Fruit fly (Drosophila melanogaster): Measurements from ENCODE around the gene CG4991.
A peak's percentile ranks its signal among the peaks of the same experiment; 100 is the strongest.

Gene CG4991

dm6 chrX:17093431-17093830, 1.8 kb downstream of the CG4991 start:
- TF ChIP-seq salr (GFP tag; optimal IDR thresholded peaks at IDR 0.05) (no peak), cyc (GFP tag; optimal IDR thresholded peaks at IDR 0.05) (peak; percentile 17), OdsH (GFP tag; optimal IDR thresholded peaks at IDR 0.05) (no peak), achi (GFP tag; optimal IDR thresholded peaks at IDR 0.05) (no peak), svp (GFP tag) (peak; percentile 55), vri (GFP tag; optimal IDR thresholded peaks at IDR 0.05) (no peak)

DNA sequence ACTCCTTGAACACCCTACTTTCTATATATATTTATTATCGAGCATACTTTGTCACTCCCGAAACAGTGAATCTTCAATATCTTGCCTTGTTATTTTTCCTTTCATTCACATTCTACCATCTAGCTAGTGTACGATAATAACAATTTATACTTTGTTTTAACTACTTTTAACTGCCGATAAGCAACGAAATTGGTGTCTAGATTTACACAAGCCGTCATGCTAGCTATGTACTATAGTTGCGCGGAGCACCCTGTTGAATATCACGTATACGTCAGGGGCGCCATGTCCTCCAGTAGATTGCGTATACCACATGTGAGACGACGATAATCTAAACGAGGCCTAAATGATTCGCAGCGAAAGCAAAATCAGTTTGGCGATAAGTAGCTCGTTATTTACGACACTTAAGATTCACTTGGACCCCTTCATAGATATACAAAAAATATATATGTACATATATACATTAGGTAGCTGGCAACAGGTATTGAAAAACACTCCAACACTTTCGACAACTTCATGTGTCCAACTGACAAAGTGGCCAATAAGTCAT, 2.3 kb downstream of the CG4991 start:
- no peak for TF ChIP-seq fkh (GFP tag; optimal IDR thresholded peaks at IDR 0.05)
- peak; percentile 0 for TF ChIP-seq Eip78C (GFP tag)

DNA sequence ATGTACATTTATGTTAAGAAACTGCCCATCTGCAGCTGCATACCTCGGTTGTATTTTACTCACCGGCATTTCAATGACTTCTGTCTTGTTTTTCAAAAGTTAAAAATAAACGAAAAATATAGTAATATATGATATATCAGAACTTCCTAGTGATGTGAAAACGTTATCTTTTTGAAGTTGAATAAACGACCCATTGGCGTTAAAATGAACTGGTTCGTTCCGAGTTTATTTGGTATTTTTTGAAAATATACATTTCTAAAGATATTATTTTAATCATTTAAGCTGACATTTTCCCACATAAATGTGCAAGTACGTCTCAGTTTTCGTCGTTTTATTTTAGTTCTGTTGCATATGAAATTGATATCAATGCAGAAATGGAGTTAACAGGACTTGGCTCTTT, 14.1 kb downstream of the CG4991 start, which contains the start of gene Arpc3B:
TSS of gene Arpc3B (minus strand) at position 146 of the 400 bp plus-strand sequence.
- peak; percentile 11 for TF ChIP-seq Eip78C (GFP tag)
- no peak for TF ChIP-seq CG34406 (GFP tag; optimal IDR thresholded peaks at IDR 0.05)
- no peak for TF ChIP-seq CG3919 (GFP tag; optimal IDR thresholded peaks at IDR 0.05)
- no peak for TF ChIP-seq CG11902 (GFP tag; optimal IDR thresholded peaks at IDR 0.05)

DNA sequence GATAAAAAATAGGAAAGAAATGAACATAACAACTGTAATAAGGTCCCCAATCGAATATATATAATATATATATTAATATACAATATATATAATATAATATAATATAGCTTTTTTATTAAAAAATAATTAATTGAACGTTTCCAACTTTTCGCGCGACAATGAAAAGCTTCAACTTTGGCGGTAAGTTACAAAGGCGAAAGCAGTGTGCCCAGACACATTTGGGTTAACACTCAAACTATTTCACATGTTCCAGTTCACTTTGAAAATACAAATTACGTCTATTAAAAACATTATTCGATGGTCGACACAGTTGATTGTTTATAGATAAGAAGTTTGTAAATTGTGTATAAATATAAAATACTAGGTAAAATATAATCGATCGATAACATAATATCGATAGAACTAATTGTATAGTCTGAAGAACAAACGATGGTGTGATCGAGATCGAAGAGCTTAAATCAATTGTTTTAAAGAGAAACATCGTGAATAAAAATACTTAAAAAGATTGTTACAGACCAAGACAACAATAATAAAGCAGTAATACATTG, 14.6 kb downstream of the CG4991 start:
- TF ChIP-seq CG16779 (tag; optimal IDR thresholded peaks at IDR 0.05) (no peak), dsx (GFP tag; optimal IDR thresholded peaks at IDR 0.05; ENCODE audit: poor library complexity, severe bottlenecking) (no peak)

- TF ChIP-seq Hr4 (GFP tag; optimal IDR thresholded peaks at IDR 0.05) (no peak), OdsH (GFP tag; optimal IDR thresholded peaks at IDR 0.05) (no peak), CG6792 (GFP tag; optimal IDR thresholded peaks at IDR 0.05) (no peak), lz (GFP tag; optimal IDR thresholded peaks at IDR 0.05) (no peak), Smox (GFP tag; optimal IDR thresholded peaks at IDR 0.05) (no peak), CG8632 (GFP tag; optimal IDR thresholded peaks at IDR 0.05) (no peak), achi (GFP tag; optimal IDR thresholded peaks at IDR 0.05) (peak; percentile 31), Hr39 (GFP tag; optimal IDR thresholded peaks at IDR 0.05) (no peak), CG10631 (GFP tag; optimal IDR thresholded peaks at IDR 0.05) (no peak), CG8319 (GFP tag; optimal IDR thresholded peaks at IDR 0.05) (no peak), CG6276 (GFP tag; optimal IDR thresholded peaks at IDR 0.05) (no peak), CG15336 (GFP tag; IDR thresholded peaks at IDR 0.05) (no peak), CG6808 (GFP tag; optimal IDR thresholded peaks at IDR 0.05) (peak; percentile 20), ss (GFP tag; optimal IDR thresholded peaks at IDR 0.05) (peak; percentile 52 to 55), Sox14 (GFP tag; optimal IDR thresholded peaks at IDR 0.05) (peak; percentile 43), dsx (GFP tag; optimal IDR thresholded peaks at IDR 0.05; ENCODE audit: poor library complexity, severe bottlenecking) (no peak), CG3919 (GFP tag; optimal IDR thresholded peaks at IDR 0.05) (no peak), CG11902 (GFP tag; optimal IDR thresholded peaks at IDR 0.05) (no peak), CG11762 (GFP tag; optimal IDR thresholded peaks at IDR 0.05; ENCODE audit: insufficient read depth) (no peak), Eip75B (GFP tag; optimal IDR thresholded peaks at IDR 0.05) (no peak), fkh (GFP tag; optimal IDR thresholded peaks at IDR 0.05) (peak; percentile 87), Eip78C (GFP tag) (peak; percentile 56), svp (GFP tag) (peak; percentile 59), CG10669 (GFP tag; optimal IDR thresholded peaks at IDR 0.05) (no peak), CG4318 (GFP tag; optimal IDR thresholded peaks at IDR 0.05) (no peak), CG6854 (GFP tag; optimal IDR thresholded peaks at IDR 0.05) (peak; percentile 34), CG31627 (GFP tag; optimal IDR thresholded peaks at IDR 0.05) (no peak), Sox102F (GFP tag; optimal IDR thresholded peaks at IDR 0.05) (peak; percentile 3), CG9139 (GFP tag; optimal IDR thresholded peaks at IDR 0.05) (peak; percentile 14), net (GFP tag; optimal IDR thresholded peaks at IDR 0.05) (no peak), CG6163 (GFP tag; IDR thresholded peaks at IDR 0.05) (no peak), CG3032 (tag; optimal IDR thresholded peaks at IDR 0.05) (no peak), fd85E (GFP tag; optimal IDR thresholded peaks at IDR 0.05) (no peak), CG34406 (GFP tag; optimal IDR thresholded peaks at IDR 0.05) (no peak), CG1621 (tag; optimal IDR thresholded peaks at IDR 0.05) (no peak), Ets96B (tag; optimal IDR thresholded peaks at IDR 0.05) (no peak), Blimp-1 (GFP tag; optimal IDR thresholded peaks at IDR 0.05) (no peak), vri (GFP tag; optimal IDR thresholded peaks at IDR 0.05) (no peak)
Observed at dm6 chrX:17107401-17107916, 15.8 kb downstream of the CG4991 start, which contains the start of gene CG5004. Gene CG5004 (plus strand): TSS chrX:17107582.
